Fruit fly (Drosophila melanogaster) Kc167 (cell line): ENCODE data around the gene Usp8.

ENCODE experiments used
- Myc ChIP-seq: fragments of >200 bp; optimal IDR thresholded peaks from 2 replicates; lab custom pipeline; 2017; ENCODE audit warnings: missing external identifiers
- Sin3A ChIP-seq: fragments of >200 bp; optimal IDR thresholded peaks from 2 replicates; lab custom pipeline; 2018; ENCODE audit warnings: missing external identifiers
- h ChIP-seq: fragments of >200 bp; optimal IDR thresholded peaks from 3 replicates; lab custom pipeline; 2018; ENCODE audit warnings: missing external identifiers
- insv ChIP-seq: fragments of >200 bp; optimal IDR thresholded peaks from 3 replicates; lab custom pipeline; 2018; ENCODE audit warnings: missing external identifiers
- psq ChIP-seq: fragments of >200 bp; optimal IDR thresholded peaks from 2 replicates; lab custom pipeline; 2017; ENCODE audit warnings: missing external identifiers
- ttk ChIP-seq: sonication (Bioruptor generic); optimal IDR thresholded peaks from 2 replicates; lab custom pipeline; 2017; ENCODE audit warnings: missing external identifiers

The Usp8 gene

dm6 chr3R:21155931-21156488, 21.9 kb downstream of the Usp8 start:
- TF ChIP-seq insv (lab: Kevin White, UChicago): no peak
- no peak for TF ChIP-seq ttk (lab: Kevin White, UChicago)
- no peak for TF ChIP-seq psq (lab: Kevin White, UChicago)
- TF ChIP-seq Sin3A (lab: Kevin White, UChicago): no peak
- TF ChIP-seq Myc (lab: Kevin White, UChicago): no peak
- TF ChIP-seq h: no peak

dm6 chr3R:21156572-21157480, 22.8 kb downstream of the Usp8 start:
- TF ChIP-seq Sin3A (lab: Kevin White, UChicago) (no peak), ttk (lab: Kevin White, UChicago) (no peak)

dm6 chr3R:21158643-21159042, 24.6 kb downstream of the Usp8 start:
- TF ChIP-seq Myc (lab: Kevin White, UChicago): no peak
- no peak for TF ChIP-seq h
- no peak for TF ChIP-seq ttk (lab: Kevin White, UChicago)

dm6 chr3R:21161042-21161532, 27.0 kb downstream of the Usp8 start, which contains the start of gene cDIP:
Gene cDIP (minus strand): TSS chr3R:21161092.
- TF ChIP-seq Sin3A (lab: Kevin White, UChicago) (no peak), h (no peak), Myc (lab: Kevin White, UChicago) (no peak), psq (lab: Kevin White, UChicago) (no peak), insv (lab: Kevin White, UChicago) (no peak), ttk (lab: Kevin White, UChicago) (no peak)

dm6 chr3R:21161620-21162029, 27.6 kb downstream of the Usp8 start:
- TF ChIP-seq h (no peak), Sin3A (lab: Kevin White, UChicago) (no peak), Myc (lab: Kevin White, UChicago) (no peak), insv (lab: Kevin White, UChicago) (no peak), ttk (lab: Kevin White, UChicago) (no peak)

- TF ChIP-seq psq (lab: Kevin White, UChicago) (no peak), Sin3A (lab: Kevin White, UChicago) (no peak), h (no peak), ttk (lab: Kevin White, UChicago) (no peak), Myc (lab: Kevin White, UChicago) (no peak), insv (lab: Kevin White, UChicago) (no peak)
Observed at dm6 chr3R:21163318-21163828, 29.3 kb downstream of the Usp8 start, which contains the start of gene CG5810. Gene CG5810 (plus strand): TSS chr3R:21163778.

dm6 chr3R:21168105-21168504, 34.0 kb downstream of the Usp8 start, which contains the start of gene Snmp1:
Gene Snmp1 (minus strand): TSS chr3R:21168205.
- no peak for TF ChIP-seq ttk (lab: Kevin White, UChicago)
- no peak for TF ChIP-seq insv (lab: Kevin White, UChicago)
- no peak for TF ChIP-seq Sin3A (lab: Kevin White, UChicago)
- TF ChIP-seq psq (lab: Kevin White, UChicago): no peak
- no peak for TF ChIP-seq Myc (lab: Kevin White, UChicago)

- no peak for TF ChIP-seq Sin3A (lab: Kevin White, UChicago)
- TF ChIP-seq Myc (lab: Kevin White, UChicago): no peak
- no peak for TF ChIP-seq ttk (lab: Kevin White, UChicago)
- no peak for TF ChIP-seq psq (lab: Kevin White, UChicago)
- TF ChIP-seq insv (lab: Kevin White, UChicago): no peak
- TF ChIP-seq h: no peak
Observed at dm6 chr3R:21169525-21170149, 35.6 kb downstream of the Usp8 start.

dm6 chr3R:21176663-21177145, 42.6 kb downstream of the Usp8 start:
- no peak for TF ChIP-seq psq (lab: Kevin White, UChicago)
- no peak for TF ChIP-seq Sin3A (lab: Kevin White, UChicago)
- no peak for TF ChIP-seq h
- TF ChIP-seq insv (lab: Kevin White, UChicago): no peak
- no peak for TF ChIP-seq ttk (lab: Kevin White, UChicago)
- TF ChIP-seq Myc (lab: Kevin White, UChicago): no peak

- TF ChIP-seq ttk (lab: Kevin White, UChicago) (no peak), Sin3A (lab: Kevin White, UChicago) (no peak), psq (lab: Kevin White, UChicago) (no peak), insv (lab: Kevin White, UChicago) (no peak), Myc (lab: Kevin White, UChicago) (no peak), h (no peak)
Observed at dm6 chr3R:21179592-21180390, 45.7 kb downstream of the Usp8 start.
